Worm (Caenorhabditis elegans) whole organism, early embryonic: Measurements from ENCODE around the gene cct-6.

Experiments
- F13C5.2 ChIP-seq: sonication (generic microtip); optimal IDR thresholded peaks from 2 replicates; lab custom pipeline; 2017; ENCODE audit warnings: mild to moderate bottlenecking, missing genetic modification characterization, inconsistent platforms, missing compliant biosample characterization
- aly-1 ChIP-seq: sonication (generic microtip); optimal IDR thresholded peaks from 2 replicates; lab custom pipeline; 2016; ENCODE audit warnings: missing genetic modification characterization, missing compliant biosample characterization
- ama-1 ChIP-seq: fragments of 150-350 bp; optimal IDR thresholded peaks from 2 replicates; lab custom pipeline; 2014
- ceh-13 ChIP-seq: fragments of 200-800 bp; sonication (Bioruptor generic); optimal IDR thresholded peaks from 2 replicates; lab custom pipeline; 2018; ENCODE audit warnings: mild to moderate bottlenecking, missing genetic modification characterization, missing compliant biosample characterization
- ceh-36 ChIP-seq: sonication (generic microtip); optimal IDR thresholded peaks from 2 replicates; lab custom pipeline; 2016; ENCODE audit warnings: missing genetic modification characterization, inconsistent platforms, missing compliant biosample characterization
- ets-7 ChIP-seq: sonication (generic microtip); optimal IDR thresholded peaks from 2 replicates; lab custom pipeline; 2016; ENCODE audit warnings: missing genotype, missing genetic modification characterization, missing compliant biosample characterization
- flt-1 ChIP-seq: fragments of 200-800 bp; sonication (Bioruptor generic); IDR thresholded peaks from 2 replicates; pipeline ENCODE4 v1.3.6; 2022; ENCODE audit warnings: missing genetic modification characterization, missing compliant biosample characterization
- hmbx-1 ChIP-seq: sonication (generic microtip); optimal IDR thresholded peaks from 2 replicates; lab custom pipeline; 2016; ENCODE audit warnings: mild to moderate bottlenecking, missing genetic modification characterization, missing compliant biosample characterization
- hmg-4 ChIP-seq: fragments of 200-800 bp; sonication (Bioruptor generic); optimal IDR thresholded peaks from 2 replicates; lab custom pipeline; 2018; ENCODE audit warnings: mild to moderate bottlenecking, missing genetic modification characterization, missing compliant biosample characterization
- hnd-1 ChIP-seq: sonication (generic microtip); optimal IDR thresholded peaks from 2 replicates; lab custom pipeline; 2016; ENCODE audit warnings: missing genetic modification characterization, missing compliant biosample characterization
- pes-1 ChIP-seq: fragments of 200-800 bp; sonication (Bioruptor generic); IDR thresholded peaks from 2 replicates; pipeline ENCODE4 v1.3.6; 2022; ENCODE audit warnings: missing genetic modification reagents, missing genetic modification characterization, missing compliant biosample characterization
- scrt-1 ChIP-seq: fragments of 200-800 bp; sonication (Bioruptor generic); IDR thresholded peaks from 2 replicates; pipeline ENCODE4 v1.3.6; 2022; ENCODE audit warnings: missing genetic modification characterization, missing compliant biosample characterization
- sea-1 ChIP-seq: fragments of 200-800 bp; sonication (Bioruptor generic); conservative IDR thresholded peaks from 2 replicates; pipeline ENCODE4 v1.3.6; 2022; ENCODE audit warnings: missing genetic modification characterization, missing compliant biosample characterization
- tbx-11 ChIP-seq: fragments of 200-800 bp; sonication (Bioruptor generic); IDR thresholded peaks from 2 replicates; pipeline ENCODE4 v1.3.6; 2022; ENCODE audit warnings: missing genetic modification characterization, missing compliant biosample characterization
- tbx-37 ChIP-seq: fragments of 200-800 bp; sonication (Bioruptor generic); conservative IDR thresholded peaks from 2 replicates; pipeline ENCODE4 v1.3.6; 2022; ENCODE audit warnings: missing genetic modification reagents, missing genetic modification characterization, missing compliant biosample characterization
- tra-4 ChIP-seq: sonication (generic microtip); optimal IDR thresholded peaks from 2 replicates; lab custom pipeline; 2017; ENCODE audit warnings: missing genetic modification characterization, missing compliant biosample characterization

The cct-6 gene

ce11 chrIII:5836816-5837215 is 18.7 kb downstream of the cct-6 start, which contains the start of gene W04D12.1:
TSS of gene W04D12.1 (plus strand) at chrIII:5836926.
- no peak for TF ChIP-seq scrt-1 (GFP tag; lab: Robert Waterston, UW)
- no peak for TF ChIP-seq ets-7
- TF ChIP-seq tbx-11 (GFP tag; lab: Robert Waterston, UW), result no peak
- no peak for TF ChIP-seq aly-1 (tag; lab: Kevin White, UChicago)

- TF ChIP-seq ets-7 (no peak), aly-1 (tag; lab: Kevin White, UChicago) (no peak), ama-1 (lab: Kevin White, UChicago) (no peak), hmg-4 (no peak), tbx-37 (no peak), sea-1 (GFP tag; lab: Robert Waterston, UW) (no peak), F13C5.2 (tag; lab: Kevin White, UChicago) (no peak), tbx-11 (GFP tag; lab: Robert Waterston, UW) (no peak), tra-4 (no peak), hnd-1 (no peak)
Measured at ce11 chrIII:5836261-5836660, 19.2 kb downstream of the cct-6 start.

ce11 chrIII:5835163-5835871 is 20.2 kb downstream of the cct-6 start:
- no peak for TF ChIP-seq ceh-13 (GFP tag; lab: Kevin White, UChicago)
- no peak for TF ChIP-seq flt-1 (GFP tag; lab: Robert Waterston, UW)
- no peak for TF ChIP-seq hnd-1
- TF ChIP-seq tbx-37, result no peak
- TF ChIP-seq aly-1 (tag; lab: Kevin White, UChicago), result no peak
- no peak for TF ChIP-seq F13C5.2 (tag; lab: Kevin White, UChicago)
- TF ChIP-seq tra-4, result no peak
- TF ChIP-seq pes-1 (GFP tag; lab: Robert Waterston, UW), result no peak
- no peak for TF ChIP-seq sea-1 (GFP tag; lab: Robert Waterston, UW)
- TF ChIP-seq tbx-11 (GFP tag; lab: Robert Waterston, UW), result no peak
- TF ChIP-seq hmbx-1 (tag; lab: Kevin White, UChicago), result no peak

ce11 chrIII:5834663-5835062 is 20.8 kb downstream of the cct-6 start:
- TF ChIP-seq flt-1 (GFP tag; lab: Robert Waterston, UW) (no peak), hnd-1 (no peak), ceh-36 (tag; lab: Kevin White, UChicago) (no peak), scrt-1 (GFP tag; lab: Robert Waterston, UW) (no peak), tbx-37 (no peak), hmg-4 (no peak), aly-1 (tag; lab: Kevin White, UChicago) (no peak)

ce11 chrIII:5834053-5834452 is 21.4 kb downstream of the cct-6 start, which contains the start of gene R12B2.6:
TSS of gene R12B2.6 (minus strand) at chrIII:5834153.
- no peak for TF ChIP-seq hmbx-1 (tag; lab: Kevin White, UChicago)
- TF ChIP-seq ceh-13 (GFP tag; lab: Kevin White, UChicago), result no peak
- no peak for TF ChIP-seq pes-1 (GFP tag; lab: Robert Waterston, UW)
- no peak for TF ChIP-seq tra-4
- TF ChIP-seq ama-1 (lab: Kevin White, UChicago), result no peak
- TF ChIP-seq sea-1 (GFP tag; lab: Robert Waterston, UW), result no peak
- TF ChIP-seq tbx-11 (GFP tag; lab: Robert Waterston, UW), result no peak
- TF ChIP-seq hmg-4, result no peak
- no peak for TF ChIP-seq scrt-1 (GFP tag; lab: Robert Waterston, UW)
- TF ChIP-seq hnd-1, result no peak
- no peak for TF ChIP-seq ets-7
- TF ChIP-seq flt-1 (GFP tag; lab: Robert Waterston, UW), result no peak
- TF ChIP-seq tbx-37, result no peak

- TF ChIP-seq tra-4 (no peak), scrt-1 (GFP tag; lab: Robert Waterston, UW) (no peak), ets-7 (no peak), ceh-13 (GFP tag; lab: Kevin White, UChicago) (no peak), F13C5.2 (tag; lab: Kevin White, UChicago) (no peak), ceh-36 (tag; lab: Kevin White, UChicago) (no peak), pes-1 (GFP tag; lab: Robert Waterston, UW) (no peak), tbx-11 (GFP tag; lab: Robert Waterston, UW) (no peak)
Measured at ce11 chrIII:5833376-5833775, 22.1 kb downstream of the cct-6 start, which contains the start of the genes R12B2.13 and mdt-15. TSS of gene R12B2.13 (minus strand) at chrIII:5833476. TSS of gene mdt-15 (minus strand) at chrIII:5833751.

- TF ChIP-seq F13C5.2 (tag; lab: Kevin White, UChicago) (no peak), flt-1 (GFP tag; lab: Robert Waterston, UW) (no peak), hmbx-1 (tag; lab: Kevin White, UChicago) (no peak), tbx-11 (GFP tag; lab: Robert Waterston, UW) (no peak), tbx-37 (no peak), ets-7 (no peak), hnd-1 (no peak), aly-1 (tag; lab: Kevin White, UChicago) (no peak), ama-1 (lab: Kevin White, UChicago) (no peak), sea-1 (GFP tag; lab: Robert Waterston, UW) (no peak)
Measured at ce11 chrIII:5832442-5832841, 23.0 kb downstream of the cct-6 start.

ce11 chrIII:5828065-5828464 is 27.4 kb downstream of the cct-6 start:
- TF ChIP-seq flt-1 (GFP tag; lab: Robert Waterston, UW) (no peak), ceh-13 (GFP tag; lab: Kevin White, UChicago) (no peak), hnd-1 (no peak), aly-1 (tag; lab: Kevin White, UChicago) (no peak), hmg-4 (no peak), pes-1 (GFP tag; lab: Robert Waterston, UW) (no peak), hmbx-1 (tag; lab: Kevin White, UChicago) (no peak), ets-7 (no peak), scrt-1 (GFP tag; lab: Robert Waterston, UW) (no peak), F13C5.2 (tag; lab: Kevin White, UChicago) (no peak), ama-1 (lab: Kevin White, UChicago) (no peak), tra-4 (no peak)
